Fruit fly (Drosophila melanogaster): ENCODE data around the gene Sirt1.
"Not testable (repeated sequence)": the region's sequence is repeated elsewhere in the genome, so short reads cannot be mapped to it uniquely, and the experiment has no call there.

- TF ChIP-seq CG10274 (GFP tag; optimal IDR thresholded peaks at IDR 0.05); CG18619 (GFP tag; optimal IDR thresholded peaks at IDR 0.05); p53 (GFP tag; optimal IDR thresholded peaks at IDR 0.05); CG15011 (GFP tag; optimal IDR thresholded peaks at IDR 0.05); CG17802 (tag; optimal IDR thresholded peaks at IDR 0.05); GATAe (GFP tag; conservative IDR thresholded peaks at IDR 0.05); CG32767 (GFP tag; IDR thresholded peaks at IDR 0.05); cad (GFP tag; optimal IDR thresholded peaks at IDR 0.05): not testable (repeated sequence)
- TF ChIP-seq insv (GFP tag; optimal IDR thresholded peaks at IDR 0.05), result peak in 1 of 2 experiments; percentile 63
Observed at dm6 chr2L:13215640-13216129, 50.3 kb downstream of the Sirt1 start.

Measured in whole organism, embryonic.